Fruit fly (Drosophila melanogaster) whole organism, embryonic: ENCODE results near the gene CG17230.

Source experiments
- Abd-B ChIP-seq: fragments of 200-800 bp; sonication (Bioruptor generic); optimal IDR thresholded peaks from 2 replicates; lab custom pipeline; 2018; ENCODE audit warnings: missing biosample characterization, mild to moderate bottlenecking, missing genetic modification characterization, moderate library complexity
- B-H1 ChIP-seq: fragments of 200-800 bp; sonication (Bioruptor generic); IDR thresholded peaks from 3 replicates; pipeline ENCODE4 v1.3.6; 2022; ENCODE audit warnings: missing biosample characterization, missing genetic modification characterization
- CG10979 ChIP-seq: fragments of 200-800 bp; sonication (Bioruptor generic); optimal IDR thresholded peaks from 2 replicates; lab custom pipeline; 2018; ENCODE audit warnings: missing biosample characterization, mild to moderate bottlenecking, missing genetic modification characterization, moderate library complexity
- CG11504 ChIP-seq: fragments of 200-800 bp; sonication (Bioruptor generic); optimal IDR thresholded peaks from 3 replicates; lab custom pipeline; 2019; ENCODE audit warnings: missing biosample characterization, mild to moderate bottlenecking, missing genetic modification characterization, moderate library complexity
- CG13624 ChIP-seq: fragments of 200-800 bp; sonication (Bioruptor generic); optimal IDR thresholded peaks from 2 replicates; lab custom pipeline; 2016; ENCODE audit warnings: missing biosample characterization, missing genetic modification characterization
- CG15479 ChIP-seq: fragments of 200-800 bp; sonication (Bioruptor generic); optimal IDR thresholded peaks from 3 replicates; lab custom pipeline; 2019; ENCODE audit warnings: missing biosample characterization, mild to moderate bottlenecking, missing genetic modification characterization, moderate library complexity
- CG15601 ChIP-seq: fragments of 200-800 bp; sonication (Bioruptor generic); optimal IDR thresholded peaks from 3 replicates; lab custom pipeline; 2019; ENCODE audit warnings: missing biosample characterization, mild to moderate bottlenecking, missing genetic modification characterization, moderate library complexity
- CG16863 ChIP-seq: fragments of 200-800 bp; sonication (Bioruptor generic); optimal IDR thresholded peaks from 3 replicates; lab custom pipeline; 2016; ENCODE audit warnings: missing biosample characterization, missing genetic modification characterization
- CG18764 ChIP-seq: fragments of 200-800 bp; sonication (Bioruptor generic); optimal IDR thresholded peaks from 3 replicates; lab custom pipeline; 2016; ENCODE audit warnings: missing biosample characterization, missing genetic modification characterization
- CG2678 ChIP-seq: fragments of 200-800 bp; sonication (Bioruptor generic); optimal IDR thresholded peaks from 3 replicates; lab custom pipeline; 2019; ENCODE audit warnings: missing biosample characterization, mild to moderate bottlenecking, missing genetic modification characterization, moderate library complexity
- CG31441 ChIP-seq: fragments of 200-800 bp; sonication (Bioruptor generic); IDR thresholded peaks from 2 replicates; pipeline ENCODE4 v1.3.6; 2022; ENCODE audit warnings: missing biosample characterization, missing genetic modification characterization
- CG34224 ChIP-seq: fragments of 200-800 bp; sonication (Bioruptor generic); IDR thresholded peaks from 3 replicates; pipeline ENCODE4 v1.3.6; 2022; ENCODE audit warnings: missing biosample characterization, missing genetic modification characterization; ENCODE audit not compliant: partially characterized antibody
- CG4617 ChIP-seq: fragments of 200-800 bp; sonication (Bioruptor generic); optimal IDR thresholded peaks from 3 replicates; lab custom pipeline; 2016; ENCODE audit warnings: missing biosample characterization, missing genetic modification characterization, borderline replicate concordance
- CG6765 ChIP-seq: fragments of 200-800 bp; sonication (Bioruptor generic); optimal IDR thresholded peaks from 3 replicates; lab custom pipeline; 2017; ENCODE audit warnings: missing biosample characterization, mild to moderate bottlenecking, missing genetic modification characterization
- CG8478 ChIP-seq: fragments of >200 bp; optimal IDR thresholded peaks from 2 replicates; lab custom pipeline; 2018
- CG9609 ChIP-seq: fragments of 200-800 bp; sonication (Bioruptor generic); optimal IDR thresholded peaks from 3 replicates; lab custom pipeline; 2016; ENCODE audit warnings: missing biosample characterization, missing genetic modification characterization
- CG9932 ChIP-seq: fragments of 200-800 bp; sonication (Bioruptor generic); IDR thresholded peaks from 2 replicates; pipeline ENCODE4 v1.3.6; 2022; ENCODE audit warnings: missing biosample characterization, missing genetic modification characterization
- Camta ChIP-seq: fragments of 200-800 bp; sonication (Bioruptor generic); optimal IDR thresholded peaks from 2 replicates; lab custom pipeline; 2016; ENCODE audit warnings: missing biosample characterization, missing genetic modification characterization
- D19B ChIP-seq: fragments of 200-800 bp; sonication (Bioruptor generic); optimal IDR thresholded peaks from 2 replicates; lab custom pipeline; 2017; ENCODE audit warnings: missing biosample characterization, mild to moderate bottlenecking, missing genetic modification characterization
- Dad ChIP-seq: fragments of 200-800 bp; sonication (Bioruptor generic); optimal IDR thresholded peaks from 3 replicates; lab custom pipeline; 2016; ENCODE audit warnings: missing biosample characterization, missing genetic modification characterization
- E2f1 ChIP-seq: fragments of 200-800 bp; sonication (Bioruptor generic); IDR thresholded peaks from 2 replicates; pipeline ENCODE4 v1.3.6; 2022; ENCODE audit warnings: missing biosample characterization, missing genetic modification characterization
- Eip74EF ChIP-seq, 2 experiments: fragments of 200-800 bp in 1 of 2; fragments of >200 bp in 1 of 2; sonication (Bioruptor generic) in 1 of 2; optimal IDR thresholded peaks; 2 replicates each; lab custom pipeline; 2017 to 2019; ENCODE audit warnings: missing biosample characterization in 2 of 2, missing genetic modification characterization in 2 of 2, mild to moderate bottlenecking in 1 of 2, moderate library complexity in 1 of 2
- Elba2 ChIP-seq: fragments of 200-800 bp; sonication (Bioruptor generic); optimal IDR thresholded peaks from 3 replicates; lab custom pipeline; 2016; ENCODE audit warnings: missing biosample characterization, missing genetic modification characterization
- GATAe ChIP-seq: fragments of 200-800 bp; sonication (Bioruptor generic); conservative IDR thresholded peaks from 2 replicates; pipeline ENCODE4 v1.3.6; 2022; ENCODE audit warnings: missing biosample characterization, missing genetic modification characterization
- Gug ChIP-seq: fragments of 200-800 bp; sonication (Bioruptor generic); IDR thresholded peaks from 4 replicates; pipeline ENCODE4 v1.3.6; 2022; ENCODE audit warnings: missing biosample characterization, missing genetic modification characterization
- HLH54F ChIP-seq: fragments of 200-800 bp; sonication (Bioruptor generic); optimal IDR thresholded peaks from 3 replicates; lab custom pipeline; 2016; ENCODE audit warnings: missing biosample characterization, missing genetic modification characterization
- Hr51 ChIP-seq, 2 experiments: fragments of 200-800 bp; sonication (Bioruptor generic); optimal IDR thresholded peaks; 2 replicates in 1 of 2; 3 replicates in 1 of 2; lab custom pipeline; 2016 to 2018; ENCODE audit warnings: missing biosample characterization in 2 of 2, missing genetic modification characterization in 2 of 2, mild to moderate bottlenecking in 1 of 2, moderate library complexity in 1 of 2
- Hsf ChIP-seq: fragments of 200-800 bp; sonication (Bioruptor generic); optimal IDR thresholded peaks from 3 replicates; lab custom pipeline; 2016; ENCODE audit warnings: missing biosample characterization, missing genetic modification characterization
- Mes4 ChIP-seq: fragments of 200-800 bp; sonication (Bioruptor generic); optimal IDR thresholded peaks from 2 replicates; lab custom pipeline; 2016; ENCODE audit warnings: missing biosample characterization, missing genetic modification characterization
- Mrtf ChIP-seq: fragments of 200-800 bp; sonication (Bioruptor generic); IDR thresholded peaks from 3 replicates; pipeline ENCODE4 v1.3.6; 2022; ENCODE audit warnings: missing biosample characterization, missing genetic modification characterization
- Oaz ChIP-seq: fragments of 200-800 bp; sonication (Bioruptor generic); IDR thresholded peaks from 2 replicates; pipeline ENCODE4 v1.3.6; 2022; ENCODE audit warnings: missing biosample characterization, missing genetic modification characterization
- Oli ChIP-seq: fragments of 200-800 bp; sonication (Bioruptor generic); optimal IDR thresholded peaks from 2 replicates; lab custom pipeline; 2018; ENCODE audit warnings: missing biosample characterization, mild to moderate bottlenecking, missing genetic modification characterization, moderate library complexity
- Opbp ChIP-seq: fragments of 200-800 bp; sonication (Bioruptor generic); IDR thresholded peaks from 3 replicates; pipeline ENCODE4 v1.3.6; 2022; ENCODE audit warnings: missing biosample characterization, missing genetic modification characterization; ENCODE audit not compliant: partially characterized antibody
- Poxn ChIP-seq: fragments of 200-800 bp; sonication (Bioruptor generic); IDR thresholded peaks from 2 replicates; pipeline ENCODE4 v1.3.6; 2022; ENCODE audit warnings: missing biosample characterization, missing genetic modification characterization
- Rx ChIP-seq: fragments of 200-800 bp; sonication (Bioruptor generic); IDR thresholded peaks from 2 replicates; pipeline ENCODE4 v1.3.6; 2022; ENCODE audit warnings: missing biosample characterization, missing genetic modification characterization
- Six4 ChIP-seq: fragments of 200-800 bp; sonication (Bioruptor generic); optimal IDR thresholded peaks from 2 replicates; lab custom pipeline; 2016; ENCODE audit warnings: missing biosample characterization, missing genetic modification characterization
- Vsx1 ChIP-seq: fragments of 200-800 bp; sonication (Bioruptor generic); optimal IDR thresholded peaks from 2 replicates; lab custom pipeline; 2017; ENCODE audit warnings: missing biosample characterization, mild to moderate bottlenecking, missing genetic modification characterization, missing genetic modification reagents
- ab ChIP-seq: fragments of 200-800 bp; sonication (Bioruptor generic); optimal IDR thresholded peaks from 2 replicates; lab custom pipeline; 2016; ENCODE audit warnings: missing biosample characterization, missing genetic modification characterization
- corto ChIP-seq: fragments of 200-800 bp; sonication (Bioruptor generic); optimal IDR thresholded peaks from 2 replicates; lab custom pipeline; 2016; ENCODE audit warnings: missing biosample characterization, mild to moderate bottlenecking, missing genetic modification characterization, moderate library complexity
- dpn ChIP-seq, 2 experiments: fragments of 200-800 bp; sonication (Bioruptor generic); optimal IDR thresholded peaks; 3 replicates each; lab custom pipeline; 2016; ENCODE audit warnings: missing biosample characterization in 2 of 2, missing genetic modification characterization in 2 of 2
- ewg ChIP-seq: fragments of 200-800 bp; sonication (Bioruptor generic); optimal IDR thresholded peaks from 3 replicates; lab custom pipeline; 2017; ENCODE audit warnings: mild to moderate bottlenecking, missing biosample characterization, missing genetic modification reagents, missing genetic modification characterization
- fu2 ChIP-seq: fragments of 200-800 bp; sonication (Bioruptor generic); optimal IDR thresholded peaks from 2 replicates; lab custom pipeline; 2016; ENCODE audit warnings: missing biosample characterization, missing genetic modification characterization
- gro ChIP-seq: fragments of 200-800 bp; sonication (Bioruptor generic); optimal IDR thresholded peaks from 2 replicates; lab custom pipeline; 2016; ENCODE audit warnings: missing biosample characterization, missing genetic modification characterization
- luna ChIP-seq: fragments of 200-800 bp; sonication (Bioruptor generic); optimal IDR thresholded peaks from 2 replicates; lab custom pipeline; 2016; ENCODE audit warnings: missing biosample characterization, missing genetic modification characterization
- mld ChIP-seq: fragments of 200-800 bp; sonication (Bioruptor generic); IDR thresholded peaks from 3 replicates; pipeline ENCODE4 v1.3.6; 2022; ENCODE audit warnings: missing biosample characterization, missing genetic modification characterization; ENCODE audit not compliant: partially characterized antibody
- nom ChIP-seq: fragments of 200-800 bp; sonication (Bioruptor generic); optimal IDR thresholded peaks from 2 replicates; lab custom pipeline; 2017; ENCODE audit warnings: missing biosample characterization, missing genetic modification characterization, mild to moderate bottlenecking, moderate library complexity, missing genetic modification reagents
- phol ChIP-seq: fragments of 200-800 bp; sonication (Bioruptor generic); optimal IDR thresholded peaks from 3 replicates; lab custom pipeline; 2018; ENCODE audit warnings: missing biosample characterization, mild to moderate bottlenecking, missing genetic modification characterization, moderate library complexity
- repo ChIP-seq: fragments of 200-800 bp; sonication (Bioruptor generic); optimal IDR thresholded peaks from 2 replicates; lab custom pipeline; 2016; ENCODE audit warnings: missing biosample characterization, missing genetic modification characterization
- sens ChIP-seq: fragments of 200-800 bp; sonication (Bioruptor generic); peaks from one replicate; lab custom pipeline; 2016; ENCODE audit warnings: missing biosample characterization, missing genetic modification characterization
- seq ChIP-seq: fragments of 200-800 bp; sonication (Bioruptor generic); IDR thresholded peaks from 2 replicates; pipeline ENCODE4 v1.3.6; 2022; ENCODE audit warnings: missing biosample characterization, missing genetic modification characterization

Gene CG17230

DNA sequence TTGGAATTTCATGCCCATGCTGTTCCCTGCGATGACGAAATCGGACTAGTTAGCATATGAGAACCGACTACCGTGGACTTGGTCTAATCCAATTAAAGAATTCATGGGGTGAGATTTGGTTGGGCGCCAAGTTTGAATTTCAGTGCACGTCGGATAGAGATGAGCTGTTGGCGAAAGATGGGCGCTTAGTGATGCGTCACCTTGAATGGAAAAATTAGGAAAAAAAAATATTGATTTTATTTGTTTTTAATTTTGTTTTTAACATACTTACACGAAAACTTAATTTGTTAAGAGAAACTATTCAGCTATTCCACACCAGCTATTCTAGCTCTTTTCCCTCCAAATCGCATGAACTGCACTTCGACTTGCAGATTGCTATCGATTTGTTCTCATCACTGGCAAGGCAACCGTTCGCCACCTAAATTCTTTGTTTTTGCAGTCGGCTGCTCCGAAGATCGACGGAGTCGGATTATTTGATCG is 15.9 kb upstream of the CG17230 start, which contains the start of the genes ninaG and Sptz (continued):
- TF ChIP-seq Eip74EF (GFP tag; optimal IDR thresholded peaks at IDR 0.05; lab: Kevin White, UChicago) (no peak), B-H1 (peak; percentile 92), CG6765 (peak; percentile 52), Hsf (GFP tag; lab: Kevin White, UChicago) (peak; percentile 97), CG11504 (tag; lab: Kevin White, UChicago) (peak; percentile 89), Abd-B (peak; percentile 94), Poxn (GFP tag; lab: Robert Waterston, UW) (peak; percentile 70; the same call in 1 of the 2 replicates), gro (GFP tag; lab: Kevin White, UChicago) (no peak), E2f1 (GFP tag; lab: Robert Waterston, UW) (peak; percentile 94), Mes4 (GFP tag; lab: Kevin White, UChicago) (peak; percentile 86), Oaz (GFP tag; lab: Robert Waterston, UW) (peak; percentile 84), repo (GFP tag; lab: Kevin White, UChicago) (peak; percentile 91), sens (GFP tag; lab: Kevin White, UChicago) (peak; percentile 99), dpn (GFP tag; optimal IDR thresholded peaks at IDR 0.05; lab: Kevin White, UChicago) (peak; percentile 96 to 97), CG13624 (GFP tag; lab: Kevin White, UChicago) (peak; percentile 95), CG4617 (GFP tag; lab: Kevin White, UChicago) (peak; percentile 94), CG15601 (tag; lab: Kevin White, UChicago) (peak; percentile 86), CG16863 (GFP tag; lab: Kevin White, UChicago) (peak; percentile 93), HLH54F (GFP tag; lab: Kevin White, UChicago) (peak; percentile 97), CG34224 (GFP tag; lab: Robert Waterston, UW) (peak; percentile 7; the same call in 1 of the 3 replicates), CG2678 (tag; lab: Kevin White, UChicago) (peak; percentile 91), Mrtf (peak; percentile 90), CG18764 (GFP tag; lab: Kevin White, UChicago) (peak; percentile 90), fu2 (peak; percentile 95), luna (GFP tag; lab: Kevin White, UChicago) (peak; percentile 74), D19B (GFP tag; lab: Kevin White, UChicago) (peak; percentile 76), CG8478 (lab: Kevin White, UChicago) (no peak), CG9932 (GFP tag; lab: Robert Waterston, UW) (peak; percentile 97), nom (GFP tag; lab: Kevin White, UChicago) (no peak), Gug (GFP tag; lab: Robert Waterston, UW) (peak; percentile 96), Hr51 (GFP tag; optimal IDR thresholded peaks at IDR 0.05; lab: Kevin White, UChicago) (peak; percentile 88 to 94), ewg (GFP tag; lab: Kevin White, UChicago) (peak; percentile 87), seq (GFP tag; lab: Robert Waterston, UW) (peak; percentile 86), Oli (tag; lab: Kevin White, UChicago) (peak; percentile 86), corto (GFP tag; lab: Kevin White, UChicago) (no peak), CG15479 (GFP tag; lab: Kevin White, UChicago) (peak; percentile 30), phol (tag; lab: Kevin White, UChicago) (peak; percentile 96), CG31441 (GFP tag; lab: Robert Waterston, UW) (peak; percentile 92), Vsx1 (GFP tag; lab: Kevin White, UChicago) (no peak), mld (GFP tag; lab: Robert Waterston, UW) (no peak), CG9609 (peak; percentile 95), Camta (GFP tag; lab: Kevin White, UChicago) (peak; percentile 94), Elba2 (GFP tag; lab: Kevin White, UChicago) (peak; percentile 80), Opbp (GFP tag; lab: Robert Waterston, UW) (peak; percentile 38; the same call in 1 of the 3 replicates), GATAe (GFP tag; lab: Robert Waterston, UW) (peak; percentile 81), CG10979 (tag; lab: Kevin White, UChicago) (peak; percentile 90), Six4 (GFP tag; lab: Kevin White, UChicago) (peak; percentile 91), Rx (peak; percentile 95), Dad (GFP tag; lab: Kevin White, UChicago) (peak; percentile 93), ab (peak; percentile 90)
